Worm (Caenorhabditis elegans) whole organism, L4 larva: ENCODE results near the gene nhr-253.

Source experiments
- D1046.2 ChIP-seq: fragments of 200-800 bp; sonication (Bioruptor generic); IDR thresholded peaks from 2 replicates; pipeline ENCODE4 v1.3.6; 2022; ENCODE audit warnings: missing genetic modification characterization, missing compliant biosample characterization
- F10B5.3 ChIP-seq: sonication (generic microtip); optimal IDR thresholded peaks from 2 replicates; lab custom pipeline; 2016; ENCODE audit warnings: mild to moderate bottlenecking, missing genetic modification characterization, missing compliant biosample characterization
- F26F4.8 ChIP-seq: fragments of 200-800 bp; sonication (Bioruptor generic); conservative IDR thresholded peaks from 2 replicates; pipeline ENCODE4 v1.3.6; 2022; ENCODE audit warnings: missing genetic modification characterization, missing compliant biosample characterization
- F49E8.2 ChIP-seq: sonication (generic microtip); optimal IDR thresholded peaks from 2 replicates; lab custom pipeline; 2016; ENCODE audit warnings: missing compliant biosample characterization, mild to moderate bottlenecking, missing genetic modification characterization, borderline replicate concordance
- R02D3.7 ChIP-seq: fragments of 150-350 bp; sonication (generic microtip); optimal IDR thresholded peaks from 3 replicates; lab custom pipeline; 2014; ENCODE audit warnings: missing biosample characterization, missing genetic modification characterization
- T20F7.1 ChIP-seq: fragments of 200-800 bp; sonication (Bioruptor generic); optimal IDR thresholded peaks from 2 replicates; lab custom pipeline; 2018; ENCODE audit warnings: mild to moderate bottlenecking, missing genetic modification characterization, missing compliant biosample characterization
- T26A8.4 ChIP-seq: fragments of 200-800 bp; sonication (Bioruptor generic); IDR thresholded peaks from 2 replicates; pipeline ENCODE4 v1.3.6; 2022; ENCODE audit warnings: missing genetic modification characterization, missing compliant biosample characterization
- Y105C5A.15 ChIP-seq: fragments of 200-800 bp; sonication (Bioruptor generic); IDR thresholded peaks from 2 replicates; pipeline ENCODE4 v1.3.6; 2022; ENCODE audit warnings: missing genetic modification characterization, missing compliant biosample characterization
- Y48G9A.11 ChIP-seq: fragments of 200-800 bp; sonication (Bioruptor generic); IDR thresholded peaks from 2 replicates; pipeline ENCODE4 v1.3.6; 2022; ENCODE audit warnings: missing genetic modification reagents, missing genetic modification characterization, missing compliant biosample characterization
- Y5F2A.4 ChIP-seq: fragments of 200-800 bp; sonication (Bioruptor generic); optimal IDR thresholded peaks from 2 replicates; lab custom pipeline; 2018; ENCODE audit warnings: mild to moderate bottlenecking, missing genetic modification characterization, missing compliant biosample characterization
- aha-1 ChIP-seq: fragments of 150-350 bp; peaks from one replicate; lab custom pipeline; 2014; ENCODE audit warnings: missing biosample characterization, missing genetic modification characterization
- ceh-32 ChIP-seq: sonication (generic microtip); optimal IDR thresholded peaks from 2 replicates; lab custom pipeline; 2016; ENCODE audit warnings: mild to moderate bottlenecking, missing genetic modification characterization, missing compliant biosample characterization; ENCODE audit not compliant: poor library complexity
- ceh-44 ChIP-seq: fragments of 200-800 bp; sonication (Bioruptor generic); IDR thresholded peaks from 2 replicates; pipeline ENCODE4 v1.3.6; 2022; ENCODE audit warnings: missing genetic modification reagents, missing genetic modification characterization, missing compliant biosample characterization
- ceh-62 ChIP-seq: sonication (generic microtip); optimal IDR thresholded peaks from 2 replicates; lab custom pipeline; 2017; ENCODE audit warnings: missing biosample characterization, missing genetic modification characterization
- ceh-82 ChIP-seq: sonication (generic microtip); optimal IDR thresholded peaks from 2 replicates; lab custom pipeline; 2017; ENCODE audit warnings: missing biosample characterization, missing genetic modification characterization
- cey-2 ChIP-seq: sonication (generic microtip); optimal IDR thresholded peaks from 3 replicates; lab custom pipeline; 2017; ENCODE audit warnings: missing genetic modification characterization, mild to moderate bottlenecking, missing compliant biosample characterization, antibody characterized with exemption, borderline replicate concordance; ENCODE audit not compliant: insufficient read depth
- ctbp-1 ChIP-seq: fragments of 200-800 bp; sonication (Bioruptor generic); IDR thresholded peaks from 2 replicates; pipeline ENCODE4 v1.3.6; 2022; ENCODE audit warnings: missing genetic modification reagents, missing genetic modification characterization, missing compliant biosample characterization
- dmd-9 ChIP-seq: fragments of 200-800 bp; sonication (Bioruptor generic); IDR thresholded peaks from 2 replicates; pipeline ENCODE4 v1.3.6; 2022; ENCODE audit warnings: missing genetic modification reagents, missing genetic modification characterization, missing compliant biosample characterization
- dve-1 ChIP-seq: sonication (generic microtip); optimal IDR thresholded peaks from 2 replicates; lab custom pipeline; 2017; ENCODE audit warnings: antibody characterized with exemption, mild to moderate bottlenecking, missing genetic modification characterization, missing compliant biosample characterization; ENCODE audit not compliant: insufficient read depth
- fos-1 ChIP-seq: fragments of 150-350 bp; optimal IDR thresholded peaks from 2 replicates; lab custom pipeline; 2014; ENCODE audit warnings: missing biosample characterization, missing genetic modification characterization
- hif-1 ChIP-seq, 2 experiments: sonication (generic microtip); optimal IDR thresholded peaks; 2 replicates each; lab custom pipeline; 2016 to 2017; ENCODE audit warnings: missing compliant biosample characterization in 2 of 2, missing genetic modification characterization in 2 of 2, missing genetic modification reagents in 2 of 2, missing genotype in 2 of 2, mild to moderate bottlenecking in 1 of 2
- jun-1 ChIP-seq: fragments of 150-350 bp; optimal IDR thresholded peaks from 2 replicates; lab custom pipeline; 2014; ENCODE audit warnings: missing biosample characterization, missing genetic modification reagents, missing genetic modification characterization
- lin-1 ChIP-seq: fragments of 200-800 bp; sonication (Bioruptor generic); IDR thresholded peaks from 2 replicates; pipeline ENCODE4 v1.3.6; 2022; ENCODE audit warnings: missing genetic modification reagents, missing genetic modification characterization, missing compliant biosample characterization
- lin-13 ChIP-seq: fragments of 150-350 bp; optimal IDR thresholded peaks from 2 replicates; lab custom pipeline; 2014; ENCODE audit warnings: missing biosample characterization, missing genetic modification reagents, missing genetic modification characterization
- lin-39 ChIP-seq: fragments of 150-350 bp; optimal IDR thresholded peaks from 2 replicates; lab custom pipeline; 2014; ENCODE audit warnings: missing biosample characterization, missing genetic modification reagents, missing genetic modification characterization
- madf-5 ChIP-seq, 2 experiments: fragments of 200-800 bp; sonication (Bioruptor generic); IDR thresholded peaks; 2 replicates each; pipeline ENCODE4 v1.3.6; 2022; ENCODE audit warnings: missing compliant biosample characterization in 2 of 2, missing genetic modification characterization in 2 of 2
- madf-9 ChIP-seq: fragments of 200-800 bp; sonication (Bioruptor generic); conservative IDR thresholded peaks from 2 replicates; pipeline ENCODE4 v1.3.6; 2022; ENCODE audit warnings: missing genetic modification reagents, missing genetic modification characterization, missing compliant biosample characterization
- mdt-29 ChIP-seq: fragments of 200-800 bp; sonication (Bioruptor generic); IDR thresholded peaks from 2 replicates; pipeline ENCODE4 v1.3.6; 2022; ENCODE audit warnings: missing genetic modification reagents, missing genetic modification characterization, missing compliant biosample characterization
- nhr-10 ChIP-seq: fragments of 150-350 bp; optimal IDR thresholded peaks from 2 replicates; lab custom pipeline; 2014; ENCODE audit warnings: missing biosample characterization, missing genetic modification characterization
- nhr-102 ChIP-seq: sonication (generic microtip); optimal IDR thresholded peaks from 2 replicates; lab custom pipeline; 2016; ENCODE audit warnings: mild to moderate bottlenecking, missing genetic modification characterization, moderate library complexity, missing compliant biosample characterization
- nhr-111 ChIP-seq: fragments of 200-800 bp; sonication (Bioruptor generic); optimal IDR thresholded peaks from 2 replicates; lab custom pipeline; 2018; ENCODE audit warnings: mild to moderate bottlenecking, missing genetic modification characterization, missing compliant biosample characterization
- nhr-25 ChIP-seq: sonication (generic microtip); optimal IDR thresholded peaks from 2 replicates; lab custom pipeline; 2017; ENCODE audit warnings: missing genetic modification characterization, mild to moderate bottlenecking, missing compliant biosample characterization, antibody characterized with exemption, moderate library complexity, borderline replicate concordance; ENCODE audit not compliant: insufficient read depth
- pqm-1 ChIP-seq: sonication (generic microtip); optimal IDR thresholded peaks from 2 replicates; lab custom pipeline; 2017; ENCODE audit warnings: missing biosample characterization, missing genetic modification characterization
- saeg-2 ChIP-seq: fragments of 200-800 bp; sonication (Bioruptor generic); IDR thresholded peaks from 2 replicates; pipeline ENCODE4 v1.3.6; 2022; ENCODE audit warnings: missing genetic modification reagents, missing genetic modification characterization, missing compliant biosample characterization
- skn-1 ChIP-seq: fragments of 150-350 bp; optimal IDR thresholded peaks from 2 replicates; lab custom pipeline; 2014; ENCODE audit warnings: missing biosample characterization, missing genetic modification characterization
- spr-1 ChIP-seq: sonication (generic microtip); optimal IDR thresholded peaks from 2 replicates; lab custom pipeline; 2016; ENCODE audit warnings: mild to moderate bottlenecking, missing genetic modification characterization, missing compliant biosample characterization
- tag-97 ChIP-seq: fragments of 200-800 bp; sonication (Bioruptor generic); IDR thresholded peaks from 2 replicates; pipeline ENCODE4 v1.3.6; 2022; ENCODE audit warnings: missing genetic modification characterization, missing compliant biosample characterization
- ztf-7 ChIP-seq: fragments of 150-350 bp; optimal IDR thresholded peaks from 2 replicates; lab custom pipeline; 2014; ENCODE audit warnings: missing biosample characterization, missing genetic modification characterization

nhr-253 gene

DNA sequence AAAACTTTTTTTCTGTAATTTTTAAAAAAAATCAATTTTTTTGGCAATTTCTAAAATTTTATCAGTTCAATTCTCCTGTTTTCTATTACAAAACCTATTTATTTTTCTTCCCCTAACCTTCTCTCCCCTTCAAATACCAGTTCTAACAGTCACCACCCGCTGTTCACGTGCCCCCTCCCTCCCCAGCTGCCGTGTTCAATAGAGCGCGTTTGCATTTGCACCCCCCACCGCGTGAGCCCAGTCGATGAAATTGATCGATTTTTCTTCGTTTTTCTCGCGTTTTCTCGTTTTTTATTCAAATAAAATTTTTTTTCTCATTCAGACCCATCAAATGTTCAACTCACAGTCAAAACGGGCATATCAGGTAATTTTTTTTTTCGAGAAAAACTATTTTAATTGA, 47.3 kb upstream of the nhr-253 start, which contains the start of gene atg-9 (continued):
- no peak for TF ChIP-seq jun-1 (tag; lab: Kevin White, UChicago)
- peak; percentile 45; the same call in 1 of the 2 replicates for TF ChIP-seq madf-9
- TF ChIP-seq Y48G9A.11 (GFP tag; lab: Robert Waterston, UW), result no peak
- 0 out of 2 replicates have a peak, but pooled peaks have one; percentile 29 for TF ChIP-seq dmd-9 (GFP tag; lab: Robert Waterston, UW)
- no peak for TF ChIP-seq nhr-111 (GFP tag; lab: Kevin White, UChicago)
- TF ChIP-seq ceh-82, result no peak
- peak; percentile 46; the same call in 1 of the 2 replicates for TF ChIP-seq T26A8.4 (GFP tag; lab: Robert Waterston, UW)
- peak; percentile 54 for TF ChIP-seq ctbp-1 (GFP tag; lab: Robert Waterston, UW)
- no peak for TF ChIP-seq mdt-29 (GFP tag; lab: Robert Waterston, UW)
- TF ChIP-seq saeg-2 (GFP tag; lab: Robert Waterston, UW), result no peak
- peak; percentile 53 for TF ChIP-seq ztf-7 (tag; lab: Kevin White, UChicago)
- no peak for TF ChIP-seq tag-97 (GFP tag; lab: Robert Waterston, UW)
- no peak for TF ChIP-seq fos-1 (tag; lab: Kevin White, UChicago)
- no peak for TF ChIP-seq lin-39
- no peak for TF ChIP-seq F26F4.8
- TF ChIP-seq Y5F2A.4 (GFP tag; lab: Kevin White, UChicago), result no peak
- TF ChIP-seq nhr-10 (tag; lab: Kevin White, UChicago), result no peak
- TF ChIP-seq F49E8.2 (tag; lab: Kevin White, UChicago), result no peak
- TF ChIP-seq madf-5 (GFP tag; IDR thresholded peaks at IDR 0.05; lab: Robert Waterston, UW), result no peak
- TF ChIP-seq skn-1 (tag; lab: Kevin White, UChicago), result no peak

DNA sequence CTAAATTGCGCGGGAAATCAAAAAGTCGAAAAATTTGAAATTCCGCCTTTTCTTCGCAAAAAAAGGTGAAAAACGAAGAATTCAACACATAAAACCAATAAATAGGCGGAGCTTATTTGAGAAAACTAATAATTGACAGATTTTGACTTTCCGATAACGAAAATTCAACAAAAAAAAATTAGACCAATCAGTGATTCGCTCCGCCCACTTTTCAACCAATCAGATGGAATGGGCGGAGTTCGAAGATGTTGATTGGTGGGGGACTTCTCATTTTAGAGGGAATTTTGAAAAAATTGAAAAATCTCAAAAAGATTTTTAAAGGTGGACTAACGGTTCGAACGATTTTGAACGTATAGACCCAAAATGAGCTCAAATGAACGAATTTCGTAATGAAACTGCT, 45.6 kb upstream of the nhr-253 start:
- no peak for TF ChIP-seq ceh-62
- no peak for TF ChIP-seq pqm-1 (tag; lab: Kevin White, UChicago)
- TF ChIP-seq skn-1 (tag; lab: Kevin White, UChicago), result no peak
- TF ChIP-seq hif-1 (tag; optimal IDR thresholded peaks at IDR 0.05; lab: Kevin White, UChicago), result no peak
- no peak for TF ChIP-seq D1046.2 (GFP tag; lab: Robert Waterston, UW)
- TF ChIP-seq nhr-111 (GFP tag; lab: Kevin White, UChicago), result no peak
- no peak for TF ChIP-seq nhr-25 (tag; lab: Kevin White, UChicago)
- TF ChIP-seq nhr-102 (tag; lab: Kevin White, UChicago), result no peak
- no peak for TF ChIP-seq ceh-32 (tag; lab: Kevin White, UChicago)
- TF ChIP-seq spr-1 (tag; lab: Kevin White, UChicago), result no peak
- no peak for TF ChIP-seq T20F7.1 (GFP tag; lab: Kevin White, UChicago)
- no peak for TF ChIP-seq F10B5.3
- no peak for TF ChIP-seq lin-13 (GFP tag; lab: Kevin White, UChicago)
- TF ChIP-seq R02D3.7 (tag; lab: Kevin White, UChicago), result no peak
- no peak for TF ChIP-seq dve-1 (tag; lab: Kevin White, UChicago)
- TF ChIP-seq tag-97 (GFP tag; lab: Robert Waterston, UW), result no peak
- TF ChIP-seq Y105C5A.15, result no peak
- TF ChIP-seq cey-2 (tag; lab: Kevin White, UChicago), result no peak
- no peak for TF ChIP-seq lin-1
- TF ChIP-seq, all 104 proteins: peak for 0

DNA sequence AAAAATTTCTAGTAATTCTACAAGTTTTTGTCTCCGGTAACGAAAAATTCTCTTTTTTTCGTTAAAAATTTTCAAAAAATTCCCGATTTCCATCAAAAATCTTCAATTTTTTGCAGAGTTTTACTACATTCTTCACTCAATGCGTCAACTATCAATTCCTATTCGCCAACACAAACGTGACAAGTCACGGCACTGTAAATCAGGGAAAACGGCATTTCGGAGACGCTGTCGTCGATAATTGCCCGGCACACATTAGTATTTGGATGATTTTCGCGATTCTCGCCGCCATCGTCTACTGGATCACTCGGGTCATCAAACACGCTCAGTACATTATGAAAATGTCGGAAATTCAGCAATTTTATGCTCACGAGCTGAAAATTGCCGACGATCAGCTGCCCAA, 44.6 kb upstream of the nhr-253 start:
- no peak for TF ChIP-seq ceh-44 (GFP tag; lab: Robert Waterston, UW)
- TF ChIP-seq aha-1, result peak; percentile 99
